Fruit fly (Drosophila melanogaster) whole organism, embryonic: ENCODE measurements around the gene Idh3a.

ENCODE experiments used
- Ada2b ChIP-seq: fragments of 200-800 bp; sonication (Bioruptor generic); IDR thresholded peaks from 2 replicates; pipeline ENCODE4 v1.3.6; 2022; ENCODE audit warnings: missing biosample characterization, missing genetic modification characterization
- Antp ChIP-seq: fragments of 200-800 bp; sonication (Bioruptor generic); optimal IDR thresholded peaks from 3 replicates; lab custom pipeline; 2016; ENCODE audit warnings: missing biosample characterization, missing genetic modification characterization
- CG10147 ChIP-seq: fragments of 200-800 bp; sonication (Bioruptor generic); optimal IDR thresholded peaks from 2 replicates; lab custom pipeline; 2019; ENCODE audit warnings: missing biosample characterization, mild to moderate bottlenecking, missing genetic modification characterization, moderate library complexity
- CG10267 ChIP-seq: fragments of 200-800 bp; sonication (Bioruptor generic); optimal IDR thresholded peaks from 2 replicates; lab custom pipeline; 2018; ENCODE audit warnings: missing biosample characterization, mild to moderate bottlenecking, missing genetic modification characterization, moderate library complexity
- CG10462 ChIP-seq: fragments of 200-800 bp; sonication (Bioruptor generic); optimal IDR thresholded peaks from 2 replicates; lab custom pipeline; 2016; ENCODE audit warnings: missing biosample characterization, missing genetic modification characterization
- CG10565 ChIP-seq: fragments of 200-800 bp; sonication (Bioruptor generic); optimal IDR thresholded peaks from 3 replicates; lab custom pipeline; 2016; ENCODE audit warnings: missing biosample characterization, mild to moderate bottlenecking, missing genetic modification characterization
- CG10654 ChIP-seq: fragments of 200-800 bp; sonication (Bioruptor generic); optimal IDR thresholded peaks from 2 replicates; lab custom pipeline; 2016; ENCODE audit warnings: missing biosample characterization, missing genetic modification characterization
- CG10959 ChIP-seq: fragments of 200-800 bp; sonication (Bioruptor generic); IDR thresholded peaks from 2 replicates; pipeline ENCODE4 v1.3.6; 2022; ENCODE audit warnings: missing biosample characterization, missing genetic modification characterization
- CG11085 ChIP-seq: fragments of 200-800 bp; sonication (Bioruptor generic); IDR thresholded peaks from 2 replicates; pipeline ENCODE4 v1.3.6; 2022; ENCODE audit warnings: missing biosample characterization, missing genetic modification characterization
- CG1233 ChIP-seq: fragments of 200-800 bp; sonication (Bioruptor generic); optimal IDR thresholded peaks from 4 replicates; lab custom pipeline; 2018; ENCODE audit warnings: missing biosample characterization, mild to moderate bottlenecking, missing genetic modification characterization
- CG13424 ChIP-seq: fragments of 200-800 bp; sonication (Bioruptor generic); optimal IDR thresholded peaks from 2 replicates; lab custom pipeline; 2019; ENCODE audit warnings: missing biosample characterization, mild to moderate bottlenecking, missing genetic modification characterization, moderate library complexity
- CG13624 ChIP-seq: fragments of 200-800 bp; sonication (Bioruptor generic); optimal IDR thresholded peaks from 2 replicates; lab custom pipeline; 2016; ENCODE audit warnings: missing biosample characterization, missing genetic modification characterization
- CG15514 ChIP-seq: fragments of 200-800 bp; sonication (Bioruptor generic); optimal IDR thresholded peaks from 3 replicates; lab custom pipeline; 2017; ENCODE audit warnings: missing biosample characterization, missing genetic modification characterization, mild to moderate bottlenecking, moderate library complexity, missing genetic modification reagents
- CG1832 ChIP-seq: fragments of 200-800 bp; sonication (Bioruptor generic); optimal IDR thresholded peaks from 2 replicates; lab custom pipeline; 2017; ENCODE audit warnings: missing biosample characterization, mild to moderate bottlenecking, missing genetic modification characterization, inconsistent platforms
- CG18619 ChIP-seq: fragments of 200-800 bp; sonication (Bioruptor generic); optimal IDR thresholded peaks from 3 replicates; lab custom pipeline; 2017; ENCODE audit warnings: missing biosample characterization, mild to moderate bottlenecking, missing genetic modification characterization
- CG2875 ChIP-seq: fragments of 200-800 bp; sonication (Bioruptor generic); optimal IDR thresholded peaks from 2 replicates; lab custom pipeline; 2017; ENCODE audit warnings: missing biosample characterization, mild to moderate bottlenecking, missing genetic modification characterization, missing genetic modification reagents
- CG31365 ChIP-seq: fragments of 200-800 bp; sonication (Bioruptor generic); optimal IDR thresholded peaks from 2 replicates; lab custom pipeline; 2018; ENCODE audit warnings: missing biosample characterization, mild to moderate bottlenecking, missing genetic modification characterization
- CG3163 ChIP-seq: fragments of 200-800 bp; sonication (Bioruptor generic); optimal IDR thresholded peaks from 3 replicates; lab custom pipeline; 2016; ENCODE audit warnings: missing biosample characterization, missing genetic modification characterization
- CG32767 ChIP-seq: fragments of 200-800 bp; sonication (Bioruptor generic); IDR thresholded peaks from 2 replicates; pipeline ENCODE4 v1.3.6; 2022; ENCODE audit warnings: missing biosample characterization, missing genetic modification characterization
- CG5245 ChIP-seq: fragments of 200-800 bp; sonication (Bioruptor generic); optimal IDR thresholded peaks from 3 replicates; lab custom pipeline; 2016; ENCODE audit warnings: missing biosample characterization, missing genetic modification characterization
- CG6272 ChIP-seq: fragments of 200-800 bp; sonication (Bioruptor generic); IDR thresholded peaks from 2 replicates; pipeline ENCODE4 v1.3.6; 2022; ENCODE audit warnings: missing biosample characterization, missing genetic modification characterization
- CG7372 ChIP-seq: fragments of 200-800 bp; sonication (Bioruptor generic); IDR thresholded peaks from 2 replicates; pipeline ENCODE4 v1.3.6; 2022; ENCODE audit warnings: missing biosample characterization, missing genetic modification characterization
- Doc3 ChIP-seq: fragments of 200-800 bp; sonication (Bioruptor generic); IDR thresholded peaks from 3 replicates; pipeline ENCODE4 v1.3.6; 2022; ENCODE audit warnings: missing biosample characterization, missing genetic modification characterization; ENCODE audit not compliant: partially characterized antibody
- H2.0 ChIP-seq: fragments of 200-800 bp; sonication (Bioruptor generic); IDR thresholded peaks from 2 replicates; pipeline ENCODE4 v1.3.6; 2022; ENCODE audit warnings: missing biosample characterization, missing genetic modification characterization
- HHEX ChIP-seq: fragments of 200-800 bp; sonication (Bioruptor generic); optimal IDR thresholded peaks from 3 replicates; lab custom pipeline; 2017; ENCODE audit warnings: missing biosample characterization, mild to moderate bottlenecking, missing genetic modification characterization, missing genetic modification reagents
- Hsf ChIP-seq: fragments of 200-800 bp; sonication (Bioruptor generic); optimal IDR thresholded peaks from 3 replicates; lab custom pipeline; 2016; ENCODE audit warnings: missing biosample characterization, missing genetic modification characterization
- NC2β ChIP-seq: fragments of 200-800 bp; sonication (Bioruptor generic); optimal IDR thresholded peaks from 2 replicates; lab custom pipeline; 2016; ENCODE audit warnings: missing biosample characterization, missing genetic modification characterization
- Opbp ChIP-seq: fragments of 200-800 bp; sonication (Bioruptor generic); IDR thresholded peaks from 3 replicates; pipeline ENCODE4 v1.3.6; 2022; ENCODE audit warnings: missing biosample characterization, missing genetic modification characterization; ENCODE audit not compliant: partially characterized antibody
- Pdp1 ChIP-seq, 2 experiments: fragments of 200-800 bp; sonication (Bioruptor generic); optimal IDR thresholded peaks; 3 replicates each; lab custom pipeline; 2016; ENCODE audit warnings: missing biosample characterization in 2 of 2, missing genetic modification characterization in 2 of 2, mild to moderate bottlenecking in 1 of 2, moderate library complexity in 1 of 2
- abd-A ChIP-seq: fragments of 200-800 bp; sonication (Bioruptor generic); optimal IDR thresholded peaks from 3 replicates; lab custom pipeline; 2019; ENCODE audit warnings: missing biosample characterization, mild to moderate bottlenecking, missing genetic modification characterization, moderate library complexity
- ara ChIP-seq: fragments of 200-800 bp; sonication (Bioruptor generic); IDR thresholded peaks from 2 replicates; pipeline ENCODE4 v1.3.6; 2022; ENCODE audit warnings: missing biosample characterization, missing genetic modification characterization
- bbx ChIP-seq: fragments of 200-800 bp; sonication (Bioruptor generic); IDR thresholded peaks from 2 replicates; pipeline ENCODE4 v1.3.6; 2022; ENCODE audit warnings: missing biosample characterization, missing genetic modification characterization; ENCODE audit not compliant: partially characterized antibody
- chn ChIP-seq: fragments of 200-800 bp; sonication (Bioruptor generic); optimal IDR thresholded peaks from 2 replicates; lab custom pipeline; 2016; ENCODE audit warnings: missing biosample characterization, missing genetic modification characterization
- crc ChIP-seq: fragments of 200-800 bp; sonication (Bioruptor generic); optimal IDR thresholded peaks from 2 replicates; lab custom pipeline; 2016; ENCODE audit warnings: missing biosample characterization, missing genetic modification characterization
- dmrt99B ChIP-seq: fragments of 200-800 bp; sonication (Bioruptor generic); optimal IDR thresholded peaks from 2 replicates; lab custom pipeline; 2018; ENCODE audit warnings: missing biosample characterization, mild to moderate bottlenecking, missing genetic modification characterization, moderate library complexity
- fd96Cb ChIP-seq: fragments of 200-800 bp; sonication (Bioruptor generic); optimal IDR thresholded peaks from 2 replicates; lab custom pipeline; 2018; ENCODE audit warnings: missing biosample characterization, mild to moderate bottlenecking, missing genetic modification characterization, moderate library complexity
- gcm ChIP-seq: fragments of 200-800 bp; sonication (Bioruptor generic); optimal IDR thresholded peaks from 2 replicates; lab custom pipeline; 2019; ENCODE audit warnings: missing biosample characterization, mild to moderate bottlenecking, missing genetic modification characterization, moderate library complexity
- hkb ChIP-seq, 2 experiments: fragments of 200-800 bp in 1 of 2; fragments of >200 bp in 1 of 2; sonication (Bioruptor generic) in 1 of 2; IDR thresholded peaks in 1 of 2; optimal IDR thresholded peaks in 1 of 2; 2 replicates each; pipeline versions ENCODE4 v1.3.6 to Lab custom; 2017 to 2022; ENCODE audit warnings: missing biosample characterization in 1 of 2, missing genetic modification characterization in 1 of 2
- lab ChIP-seq: fragments of 200-800 bp; sonication (Bioruptor generic); optimal IDR thresholded peaks from 3 replicates; lab custom pipeline; 2017; ENCODE audit warnings: missing biosample characterization, missing genetic modification characterization, mild to moderate bottlenecking, moderate library complexity, missing genetic modification reagents
- nom ChIP-seq: fragments of 200-800 bp; sonication (Bioruptor generic); optimal IDR thresholded peaks from 2 replicates; lab custom pipeline; 2017; ENCODE audit warnings: missing biosample characterization, missing genetic modification characterization, mild to moderate bottlenecking, moderate library complexity, missing genetic modification reagents
- psq ChIP-seq: fragments of 200-800 bp; sonication (Bioruptor generic); optimal IDR thresholded peaks from 2 replicates; lab custom pipeline; 2017; ENCODE audit warnings: missing biosample characterization, missing genetic modification characterization
- schlank ChIP-seq: fragments of 200-800 bp; sonication (Bioruptor generic); optimal IDR thresholded peaks from 2 replicates; lab custom pipeline; 2018; ENCODE audit warnings: missing biosample characterization, mild to moderate bottlenecking, missing genetic modification characterization
- stc ChIP-seq: fragments of 200-800 bp; sonication (Bioruptor generic); IDR thresholded peaks from 2 replicates; pipeline ENCODE4 v1.3.6; 2022; ENCODE audit warnings: missing biosample characterization, missing genetic modification characterization
- stwl ChIP-seq: fragments of 200-800 bp; sonication (Bioruptor generic); optimal IDR thresholded peaks from 3 replicates; lab custom pipeline; 2018; ENCODE audit warnings: missing biosample characterization, mild to moderate bottlenecking, missing genetic modification characterization, moderate library complexity
- tio ChIP-seq: fragments of 200-800 bp; sonication (Bioruptor generic); optimal IDR thresholded peaks from 2 replicates; lab custom pipeline; 2017; ENCODE audit warnings: missing biosample characterization, missing genetic modification characterization, inconsistent platforms
- ttk ChIP-seq: fragments of 200-800 bp; sonication (Bioruptor generic); IDR thresholded peaks from 2 replicates; pipeline ENCODE4 v2.1.2; 2022; ENCODE audit warnings: missing biosample characterization, missing genetic modification characterization
- twi ChIP-seq: fragments of 200-800 bp; optimal IDR thresholded peaks from 2 replicates; lab custom pipeline; 2019; ENCODE audit warnings: missing biosample characterization, mild to moderate bottlenecking, missing genetic modification characterization, moderate library complexity
- unc-4 ChIP-seq: fragments of 200-800 bp; sonication (Bioruptor generic); IDR thresholded peaks from 2 replicates; pipeline ENCODE4 v1.3.6; 2022; ENCODE audit warnings: missing biosample characterization, missing genetic modification characterization; ENCODE audit not compliant: partially characterized antibody

The Idh3a gene

DNA sequence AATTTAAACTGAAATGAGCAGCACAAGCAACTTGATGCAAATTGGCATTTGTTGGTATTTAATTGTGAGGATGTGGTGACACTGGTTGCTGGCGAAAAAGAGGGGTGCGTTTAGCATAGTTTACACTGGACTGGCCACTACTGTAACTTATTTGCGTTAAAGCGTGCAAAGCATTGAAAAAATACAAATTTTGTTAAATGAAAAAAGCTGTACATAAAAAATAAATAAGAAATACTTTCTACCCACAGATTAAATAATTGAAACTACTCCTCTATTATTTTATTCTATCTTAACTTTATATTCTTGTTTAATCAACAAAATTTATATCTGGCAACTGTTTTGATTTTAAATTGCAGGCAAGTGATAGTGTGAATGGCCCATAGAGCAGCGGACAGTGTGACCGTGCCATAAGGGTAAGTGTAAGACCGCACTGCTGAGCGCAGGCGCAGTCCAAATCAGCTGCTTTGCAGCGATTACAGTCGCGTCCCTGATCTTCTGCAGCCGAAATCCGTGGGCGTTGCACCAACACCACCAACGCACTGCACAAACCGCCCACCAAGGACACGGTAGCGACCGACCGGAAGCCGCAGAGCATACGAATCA is 44.2 kb upstream of the Idh3a start, which contains the start of the genes Grip84 and car (continued):
- TF ChIP-seq CG7372 (GFP tag; lab: Robert Waterston, UW) (peak; percentile 67; the same call in 1 of the 2 replicates), dmrt99B (no peak), schlank (tag; lab: Kevin White, UChicago) (no peak), CG11085 (GFP tag; lab: Robert Waterston, UW) (peak; percentile 49), nom (GFP tag; lab: Kevin White, UChicago) (no peak), HHEX (peak; percentile 42), gcm (GFP tag; lab: Kevin White, UChicago) (peak; percentile 51), abd-A (tag; lab: Kevin White, UChicago) (no peak), fd96Cb (tag; lab: Kevin White, UChicago) (peak; percentile 56), CG10267 (tag; lab: Kevin White, UChicago) (peak; percentile 64), CG10462 (GFP tag; lab: Kevin White, UChicago) (peak; percentile 3), NC2β (GFP tag; lab: Kevin White, UChicago) (no peak), Hsf (peak; percentile 78), stc (GFP tag; lab: Robert Waterston, UW) (no peak), CG13624 (GFP tag; lab: Kevin White, UChicago) (peak; percentile 28), ttk (peak; percentile 41; the same call in 1 of the 2 replicates), hkb (optimal IDR thresholded peaks at IDR 0.05; lab: Kevin White, UChicago) (no peak), hkb (GFP tag; IDR thresholded peaks at IDR 0.05; lab: Robert Waterston, UW) (peak; percentile 60; the same call in 1 of the 2 replicates), CG32767 (GFP tag; lab: Robert Waterston, UW) (peak; percentile 32; the same call in 1 of the 2 replicates), CG10565 (GFP tag; lab: Kevin White, UChicago) (no peak), lab (no peak), CG2875 (GFP tag; lab: Kevin White, UChicago) (no peak), CG15514 (no peak), Ada2b (GFP tag; lab: Robert Waterston, UW) (peak; percentile 47; the same call in 1 of the 2 replicates), CG10147 (GFP tag; lab: Kevin White, UChicago) (no peak), Doc3 (GFP tag; lab: Robert Waterston, UW) (no peak), CG1832 (no peak), CG1233 (GFP tag; lab: Kevin White, UChicago) (peak; percentile 43), crc (GFP tag; lab: Kevin White, UChicago) (peak; percentile 45), ara (GFP tag; lab: Robert Waterston, UW) (no peak), CG6272 (peak; percentile 74), Pdp1 (GFP tag; optimal IDR thresholded peaks at IDR 0.05; lab: Kevin White, UChicago) (peak in 1 of 2 experiments; percentile 63), H2.0 (GFP tag; lab: Robert Waterston, UW) (peak; percentile 23; the same call in 1 of the 2 replicates), tio (GFP tag; lab: Kevin White, UChicago) (no peak), Opbp (GFP tag; lab: Robert Waterston, UW) (0 out of 3 replicates have a peak, but pooled peaks have one; percentile 11), twi (tag; lab: Kevin White, UChicago) (peak; percentile 68), CG10654 (peak; percentile 26), CG31365 (no peak), CG5245 (peak; percentile 24), psq (GFP tag; lab: Kevin White, UChicago) (no peak), stwl (tag; lab: Kevin White, UChicago) (peak; percentile 58), CG18619 (peak; percentile 65), CG10959 (GFP tag; lab: Robert Waterston, UW) (peak; percentile 27; the same call in 1 of the 2 replicates), unc-4 (GFP tag; lab: Robert Waterston, UW) (no peak), CG13424 (tag; lab: Kevin White, UChicago) (peak; percentile 79), bbx (GFP tag; lab: Robert Waterston, UW) (0 out of 2 replicates have a peak, but pooled peaks have one; percentile 23), Antp (peak; percentile 44), CG3163 (GFP tag; lab: Kevin White, UChicago) (no peak), chn (peak; percentile 20)
